Fruit fly (Drosophila melanogaster) whole organism: ENCODE measurements around the gene Hsp22.

Experiments used
- EcR ChIP-seq, 2 experiments: fragments of >200 bp; optimal IDR thresholded peaks; 2 replicates each; lab custom pipeline; 2017; ENCODE audit warnings: missing biosample characterization in 2 of 2, missing genetic modification characterization in 2 of 2, missing genetic modification reagents in 2 of 2
- pan ChIP-seq: fragments of >200 bp; optimal IDR thresholded peaks from 2 replicates; lab custom pipeline; 2017
- psq ChIP-seq: fragments of >200 bp; optimal IDR thresholded peaks from 2 replicates; lab custom pipeline; 2017
- usp ChIP-seq: fragments of >200 bp; optimal IDR thresholded peaks from 2 replicates; lab custom pipeline; 2017; ENCODE audit warnings: missing biosample characterization, missing genetic modification characterization, mixed read lengths

dm6 chr3L:9422135-9422534, 49.4 kb downstream of the Hsp22 start:
- TF ChIP-seq EcR (GFP tag; optimal IDR thresholded peaks at IDR 0.05; lab: Kevin White, UChicago), result no peak
- no peak for TF ChIP-seq psq (lab: Kevin White, UChicago)
- no peak for TF ChIP-seq pan (lab: Kevin White, UChicago)
- no peak for TF ChIP-seq usp (GFP tag; lab: Kevin White, UChicago)
